Fruit fly (Drosophila melanogaster): ENCODE results near the gene cact.
A peak's percentile ranks its signal among the peaks of the same experiment; 100 is the strongest.

The cact gene

dm6 chr2L:16299466-16300311, 26.3 kb downstream of the cact start, which contains the start of the genes heix and CG17328 (continued):
- no peak for TF ChIP-seq gem (tag; optimal IDR thresholded peaks at IDR 0.05)
- TF ChIP-seq CG16863 (GFP tag; optimal IDR thresholded peaks at IDR 0.05) = peak; percentile 49
- TF ChIP-seq CG13775 (GFP tag; optimal IDR thresholded peaks at IDR 0.05) = peak; percentile 79
- peak; percentile 81 for TF ChIP-seq Ptx1 (GFP tag; IDR thresholded peaks at IDR 0.05)
- peak; percentile 39; the same call in 1 of the 2 replicates for TF ChIP-seq Poxn (GFP tag; IDR thresholded peaks at IDR 0.05)
- no peak; the same call in 1 of the 2 replicates for TF ChIP-seq Bgb (GFP tag; IDR thresholded peaks at IDR 0.05; ENCODE audit: partially characterized antibody)
- TF ChIP-seq CG6765 (GFP tag; optimal IDR thresholded peaks at IDR 0.05) = no peak
- no peak for TF ChIP-seq toy (GFP tag; IDR thresholded peaks at IDR 0.05)
- TF ChIP-seq tx (GFP tag; optimal IDR thresholded peaks at IDR 0.05) = peak; percentile 22
- no peak for TF ChIP-seq gsb (GFP tag; IDR thresholded peaks at IDR 0.05)
- peak; percentile 81 for TF ChIP-seq Xbp1 (GFP tag; optimal IDR thresholded peaks at IDR 0.05)
- peak; percentile 64 for TF ChIP-seq caup (GFP tag; optimal IDR thresholded peaks at IDR 0.05; ENCODE audit: severe bottlenecking)
- TF ChIP-seq Sox102F (GFP tag; optimal IDR thresholded peaks at IDR 0.05) = no peak
- TF ChIP-seq dpn (GFP tag; optimal IDR thresholded peaks at IDR 0.05) = peak; percentile 70 to 72
- peak; percentile 7 for TF ChIP-seq CG13123 (GFP tag; optimal IDR thresholded peaks at IDR 0.05)
- peak; percentile 34; the same call in 1 of the 3 replicates for TF ChIP-seq B-H1 (GFP tag; IDR thresholded peaks at IDR 0.05)
- peak; percentile 52 for TF ChIP-seq bab2 (GFP tag; optimal IDR thresholded peaks at IDR 0.05)
- peak; percentile 85 for TF ChIP-seq CoRest (tag; optimal IDR thresholded peaks at IDR 0.05)
- TF ChIP-seq CG3726 (GFP tag; IDR thresholded peaks at IDR 0.05) = no peak
- no peak for TF ChIP-seq HLHmδ (GFP tag; optimal IDR thresholded peaks at IDR 0.05)
- peak; percentile 27; the same call in 1 of the 2 replicates for TF ChIP-seq bbx (GFP tag; IDR thresholded peaks at IDR 0.05; ENCODE audit: partially characterized antibody)
- no peak for TF ChIP-seq CkIIα-i1 (GFP tag; IDR thresholded peaks at IDR 0.05)
- no peak for TF ChIP-seq HLH4C (GFP tag; IDR thresholded peaks at IDR 0.05; ENCODE audit: partially characterized antibody)
- no peak for TF ChIP-seq Lim3 (GFP tag; IDR thresholded peaks at IDR 0.05)
- 0 out of 2 replicates have a peak, but pooled peaks have one; percentile 16 for TF ChIP-seq ato (GFP tag; IDR thresholded peaks at IDR 0.05; ENCODE audit: partially characterized antibody)
- TF ChIP-seq sob (GFP tag; IDR thresholded peaks at IDR 0.05) = peak; percentile 68
- peak; percentile 69 for TF ChIP-seq Dip3 (GFP tag; optimal IDR thresholded peaks at IDR 0.05)
- TF ChIP-seq CG8388 (GFP tag; optimal IDR thresholded peaks at IDR 0.05) = peak; percentile 43
- TF ChIP-seq CG7928 (GFP tag; optimal IDR thresholded peaks at IDR 0.05) = peak; percentile 96
- TF ChIP-seq lbe (GFP tag; optimal IDR thresholded peaks at IDR 0.05) = peak; percentile 7
- peak; percentile 85 for TF ChIP-seq CG17328 (GFP tag; IDR thresholded peaks at IDR 0.05)
- TF ChIP-seq ATbp (GFP tag; optimal IDR thresholded peaks at IDR 0.05) = no peak
- no peak for TF ChIP-seq CG14965 (GFP tag; optimal IDR thresholded peaks at IDR 0.05; ENCODE audit: borderline replicate concordance)
- peak; percentile 100 for TF ChIP-seq CG1529 (GFP tag; optimal IDR thresholded peaks at IDR 0.05)
- peak; percentile 45 for TF ChIP-seq fu2 (GFP tag; optimal IDR thresholded peaks at IDR 0.05)
- TF ChIP-seq mam (GFP tag; optimal IDR thresholded peaks at IDR 0.05) = peak; percentile 87
- peak; percentile 28 for TF ChIP-seq Dad (GFP tag; optimal IDR thresholded peaks at IDR 0.05)
- peak; percentile 53 to 74 for TF ChIP-seq Pdp1 (GFP tag; optimal IDR thresholded peaks at IDR 0.05)
- TF ChIP-seq wek (GFP tag; optimal IDR thresholded peaks at IDR 0.05) = no peak
- TF ChIP-seq CG31365 (tag; optimal IDR thresholded peaks at IDR 0.05) = no peak
- peak; percentile 88 to 89 for TF ChIP-seq Trl (optimal IDR thresholded peaks at IDR 0.05)
- peak; percentile 48 for TF ChIP-seq Trl (GFP tag; optimal IDR thresholded peaks at IDR 0.05)
- TF ChIP-seq jumu (GFP tag; optimal IDR thresholded peaks at IDR 0.05) = peak; percentile 50
- TF ChIP-seq Mrtf (GFP tag; IDR thresholded peaks at IDR 0.05) = peak; percentile 53; the same call in 2 of the 3 replicates
- TF ChIP-seq CG32772 (GFP tag; IDR thresholded peaks at IDR 0.05) = peak; percentile 81
- TF ChIP-seq CG4424 (GFP tag; optimal IDR thresholded peaks at IDR 0.05) = peak; percentile 77
- peak; percentile 28; the same call in 1 of the 2 replicates for TF ChIP-seq chm (GFP tag; IDR thresholded peaks at IDR 0.05)
- peak; percentile 84 for TF ChIP-seq lilli (GFP tag; optimal IDR thresholded peaks at IDR 0.05)
- 0 out of 2 replicates have a peak, but pooled peaks have one; percentile 12 for TF ChIP-seq Awh (GFP tag; IDR thresholded peaks at IDR 0.05)

Data from whole organism, embryonic.